Worm (Caenorhabditis elegans) whole organism, late embryonic: ENCODE data around the gene unk-1.

Experiments
- C08G9.2 ChIP-seq: sonication (generic microtip); optimal IDR thresholded peaks from 2 replicates; lab custom pipeline; 2016; ENCODE audit warnings: mild to moderate bottlenecking, missing genetic modification characterization, moderate library complexity, missing compliant biosample characterization
- K09A11.1 ChIP-seq: sonication (generic microtip); optimal IDR thresholded peaks from 2 replicates; lab custom pipeline; 2017; ENCODE audit warnings: antibody characterized with exemption, mild to moderate bottlenecking, missing genetic modification characterization, missing compliant biosample characterization; ENCODE audit not compliant: insufficient read depth
- T23F11.4 ChIP-seq: fragments of 200-800 bp; sonication (Bioruptor generic); optimal IDR thresholded peaks from 2 replicates; lab custom pipeline; 2018; ENCODE audit warnings: mild to moderate bottlenecking, missing genetic modification characterization, missing compliant biosample characterization
- ahr-1 ChIP-seq: sonication (generic microtip); optimal IDR thresholded peaks from 2 replicates; lab custom pipeline; 2016; ENCODE audit warnings: missing genetic modification characterization, missing compliant biosample characterization
- ceh-19 ChIP-seq: fragments of 200-800 bp; sonication (Bioruptor generic); optimal IDR thresholded peaks from 2 replicates; lab custom pipeline; 2018; ENCODE audit warnings: mild to moderate bottlenecking, missing genetic modification characterization, missing compliant biosample characterization
- ceh-22 ChIP-seq: sonication (generic microtip); optimal IDR thresholded peaks from 2 replicates; lab custom pipeline; 2017; ENCODE audit warnings: missing biosample characterization, missing genetic modification characterization
- ceh-24 ChIP-seq: sonication (generic microtip); optimal IDR thresholded peaks from 2 replicates; lab custom pipeline; 2016; ENCODE audit warnings: mild to moderate bottlenecking, missing genetic modification characterization, missing compliant biosample characterization
- ceh-48 ChIP-seq: sonication (generic microtip); optimal IDR thresholded peaks from 2 replicates; lab custom pipeline; 2016; ENCODE audit warnings: missing genetic modification characterization, inconsistent platforms, missing compliant biosample characterization
- ceh-6 ChIP-seq: fragments of 200-800 bp; sonication (Bioruptor generic); optimal IDR thresholded peaks from 2 replicates; lab custom pipeline; 2018; ENCODE audit warnings: mild to moderate bottlenecking, missing genetic modification characterization, missing compliant biosample characterization
- dmd-4 ChIP-seq: sonication (generic microtip); optimal IDR thresholded peaks from 2 replicates; lab custom pipeline; 2016; ENCODE audit warnings: borderline replicate concordance, missing genetic modification characterization, missing compliant biosample characterization
- dve-1 ChIP-seq: sonication (generic microtip); optimal IDR thresholded peaks from 2 replicates; lab custom pipeline; 2017; ENCODE audit warnings: antibody characterized with exemption, mild to moderate bottlenecking, missing genetic modification characterization, missing compliant biosample characterization
- elt-2 ChIP-seq: sonication (generic microtip); optimal IDR thresholded peaks from 2 replicates; lab custom pipeline; 2016; ENCODE audit warnings: missing genetic modification reagents, missing genetic modification characterization, missing compliant biosample characterization
- elt-4 ChIP-seq: sonication (generic microtip); optimal IDR thresholded peaks from 2 replicates; lab custom pipeline; 2016; ENCODE audit warnings: missing genetic modification characterization, missing compliant biosample characterization
- ets-4 ChIP-seq: sonication (generic microtip); optimal IDR thresholded peaks from 2 replicates; lab custom pipeline; 2016; ENCODE audit warnings: missing genetic modification characterization, missing compliant biosample characterization
- eyg-1 ChIP-seq: sonication (generic microtip); optimal IDR thresholded peaks from 2 replicates; lab custom pipeline; 2016; ENCODE audit warnings: missing genotype, missing genetic modification characterization, missing compliant biosample characterization
- fax-1 ChIP-seq: sonication (generic microtip); optimal IDR thresholded peaks from 2 replicates; lab custom pipeline; 2016; ENCODE audit warnings: missing genotype, missing genetic modification characterization, missing compliant biosample characterization
- gmeb-2 ChIP-seq: sonication (generic microtip); optimal IDR thresholded peaks from 2 replicates; lab custom pipeline; 2016; ENCODE audit warnings: missing genetic modification characterization, inconsistent platforms, missing compliant biosample characterization
- hlh-15 ChIP-seq: sonication (generic microtip); optimal IDR thresholded peaks from 2 replicates; lab custom pipeline; 2016; ENCODE audit warnings: missing genetic modification characterization, missing compliant biosample characterization
- hlh-30 ChIP-seq: sonication (generic microtip); optimal IDR thresholded peaks from 2 replicates; lab custom pipeline; 2017; ENCODE audit warnings: antibody characterized with exemption, missing genetic modification characterization, missing compliant biosample characterization; ENCODE audit not compliant: insufficient read depth
- hlh-6 ChIP-seq: sonication (generic microtip); optimal IDR thresholded peaks from 2 replicates; lab custom pipeline; 2016; ENCODE audit warnings: missing genotype, missing genetic modification characterization, missing compliant biosample characterization
- hlh-8 ChIP-seq: sonication (generic microtip); optimal IDR thresholded peaks from 2 replicates; lab custom pipeline; 2016; ENCODE audit warnings: missing genotype, missing genetic modification characterization, missing compliant biosample characterization
- lin-11 ChIP-seq: fragments of 200-800 bp; sonication (Bioruptor generic); optimal IDR thresholded peaks from 2 replicates; lab custom pipeline; 2018; ENCODE audit warnings: mild to moderate bottlenecking, missing genetic modification characterization, missing compliant biosample characterization
- madf-2 ChIP-seq: sonication (generic microtip); optimal IDR thresholded peaks from 2 replicates; lab custom pipeline; 2017; ENCODE audit warnings: missing genetic modification characterization, missing compliant biosample characterization
- nhr-11 ChIP-seq: fragments of 150-350 bp; optimal IDR thresholded peaks from 2 replicates; lab custom pipeline; 2014; ENCODE audit warnings: missing biosample characterization, missing genetic modification characterization
- nhr-232 ChIP-seq: sonication (generic microtip); optimal IDR thresholded peaks from 2 replicates; lab custom pipeline; 2016; ENCODE audit warnings: missing genetic modification characterization, missing compliant biosample characterization
- npax-4 ChIP-seq: sonication (generic microtip); optimal IDR thresholded peaks from 2 replicates; lab custom pipeline; 2016; ENCODE audit warnings: missing genetic modification characterization, missing compliant biosample characterization
- pat-9 ChIP-seq: fragments of 200-800 bp; sonication (Bioruptor generic); optimal IDR thresholded peaks from 2 replicates; lab custom pipeline; 2018; ENCODE audit warnings: mild to moderate bottlenecking, missing genetic modification characterization, moderate library complexity, missing compliant biosample characterization
- pax-1 ChIP-seq: fragments of 150-350 bp; optimal IDR thresholded peaks from 2 replicates; lab custom pipeline; 2014; ENCODE audit warnings: missing biosample characterization, missing genetic modification characterization
- pha-4 ChIP-seq: fragments of 150-350 bp; optimal IDR thresholded peaks from 2 replicates; lab custom pipeline; 2018; ENCODE audit warnings: missing biosample characterization, missing genetic modification reagents, missing genetic modification characterization
- pqm-1 ChIP-seq: sonication (generic microtip); optimal IDR thresholded peaks from 2 replicates; lab custom pipeline; 2016; ENCODE audit warnings: missing genetic modification characterization, missing compliant biosample characterization
- ref-2 ChIP-seq: sonication (generic microtip); optimal IDR thresholded peaks from 2 replicates; lab custom pipeline; 2016; ENCODE audit warnings: missing genetic modification characterization, missing compliant biosample characterization
- sox-2 ChIP-seq: fragments of 200-800 bp; sonication (Bioruptor generic); IDR thresholded peaks from 2 replicates; pipeline ENCODE4 v1.3.6; 2022; ENCODE audit warnings: missing genetic modification reagents, missing genetic modification characterization, missing compliant biosample characterization
- sox-4 ChIP-seq: sonication (generic microtip); optimal IDR thresholded peaks from 2 replicates; lab custom pipeline; 2017; ENCODE audit warnings: mild to moderate bottlenecking, missing genetic modification characterization, inconsistent platforms, missing compliant biosample characterization
- ttx-3 ChIP-seq: sonication (generic microtip); optimal IDR thresholded peaks from 2 replicates; lab custom pipeline; 2016; ENCODE audit warnings: missing genetic modification reagents, missing genetic modification characterization, missing compliant biosample characterization
- unc-3 ChIP-seq, 2 experiments: fragments of 200-800 bp in 1 of 2; sonication (Bioruptor generic) in 1 of 2; sonication (generic microtip) in 1 of 2; conservative IDR thresholded peaks in 1 of 2; optimal IDR thresholded peaks in 1 of 2; 2 replicates each; pipeline versions ENCODE4 v1.3.6 to Lab custom; 2016 to 2022; ENCODE audit warnings: missing compliant biosample characterization in 2 of 2, missing genetic modification characterization in 2 of 2, missing genetic modification reagents in 1 of 2
- unc-86 ChIP-seq: sonication (generic microtip); optimal IDR thresholded peaks from 2 replicates; lab custom pipeline; 2016; ENCODE audit warnings: missing genetic modification characterization, missing compliant biosample characterization
- zip-5 ChIP-seq: sonication (generic microtip); optimal IDR thresholded peaks from 2 replicates; lab custom pipeline; 2016; ENCODE audit warnings: missing genetic modification characterization, missing compliant biosample characterization
- ztf-16 ChIP-seq: sonication (generic microtip); optimal IDR thresholded peaks from 2 replicates; lab custom pipeline; 2017; ENCODE audit warnings: missing genetic modification characterization, missing compliant biosample characterization

Gene unk-1

DNA sequence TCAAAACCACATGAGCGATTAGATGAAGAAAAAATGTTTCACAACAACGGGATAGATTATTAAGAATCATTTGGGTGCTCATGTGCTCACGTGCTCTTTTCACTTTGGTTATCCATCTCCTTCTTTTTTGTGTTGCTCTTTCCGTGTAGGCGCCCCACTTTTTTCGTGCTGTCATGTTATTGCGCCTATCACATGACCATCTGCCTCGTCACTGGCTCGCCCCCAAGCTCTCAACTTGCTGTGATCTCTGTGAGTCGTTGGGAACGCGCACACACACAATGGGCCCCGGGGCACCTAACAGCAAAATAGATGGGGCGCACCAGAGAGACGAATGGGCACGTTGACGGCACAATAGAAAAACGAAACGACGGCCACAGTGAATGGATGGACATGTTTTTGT, 6.8 kb downstream of the unk-1 start (continued):
- TF ChIP-seq sox-2 (GFP tag; lab: Robert Waterston, UW) = no peak
- TF ChIP-seq pqm-1 (tag; lab: Kevin White, UChicago) = no peak
- no peak for TF ChIP-seq gmeb-2 (tag; lab: Kevin White, UChicago)
- no peak for TF ChIP-seq pat-9 (tag; lab: Kevin White, UChicago)
- no peak for TF ChIP-seq ceh-48 (tag; lab: Kevin White, UChicago)
- TF ChIP-seq hlh-6 (tag; lab: Kevin White, UChicago) = no peak
- no peak for TF ChIP-seq nhr-232
- TF ChIP-seq ref-2 (tag; lab: Kevin White, UChicago) = peak; percentile 4
- peak; percentile 81 for TF ChIP-seq hlh-30
- TF ChIP-seq lin-11 (tag; lab: Kevin White, UChicago) = no peak
- no peak for TF ChIP-seq K09A11.1 (tag; lab: Kevin White, UChicago)
- no peak for TF ChIP-seq eyg-1
- TF ChIP-seq unc-86 = no peak
- no peak for TF ChIP-seq ahr-1
- TF ChIP-seq hlh-15 (tag; lab: Kevin White, UChicago) = no peak
- peak; percentile 5 for TF ChIP-seq C08G9.2
- no peak for TF ChIP-seq elt-2 (tag; lab: Kevin White, UChicago)
- no peak for TF ChIP-seq T23F11.4 (GFP tag; lab: Kevin White, UChicago)
- no peak for TF ChIP-seq unc-3 (GFP tag; conservative IDR thresholded peaks at IDR 0.05; lab: Robert Waterston, UW)
- no peak for TF ChIP-seq unc-3 (tag; optimal IDR thresholded peaks at IDR 0.05; lab: Kevin White, UChicago)

ce11 chrX:8022728-8023127, 7.9 kb downstream of the unk-1 start:
- TF ChIP-seq sox-4 (tag; lab: Kevin White, UChicago) = no peak
- no peak for TF ChIP-seq gmeb-2 (tag; lab: Kevin White, UChicago)
- TF ChIP-seq fax-1 (tag; lab: Kevin White, UChicago) = no peak
- no peak for TF ChIP-seq ttx-3 (tag; lab: Kevin White, UChicago)
- TF ChIP-seq hlh-8 (tag; lab: Kevin White, UChicago) = no peak
- TF ChIP-seq zip-5 (tag; lab: Kevin White, UChicago) = no peak
- TF ChIP-seq ceh-22 (tag; lab: Kevin White, UChicago) = no peak
- TF ChIP-seq ref-2 (tag; lab: Kevin White, UChicago) = no peak
- TF ChIP-seq nhr-232 = no peak
- TF ChIP-seq dve-1 (tag; lab: Kevin White, UChicago) = no peak
- TF ChIP-seq ztf-16 = no peak
- TF ChIP-seq, all 69 proteins: peak for 0

DNA sequence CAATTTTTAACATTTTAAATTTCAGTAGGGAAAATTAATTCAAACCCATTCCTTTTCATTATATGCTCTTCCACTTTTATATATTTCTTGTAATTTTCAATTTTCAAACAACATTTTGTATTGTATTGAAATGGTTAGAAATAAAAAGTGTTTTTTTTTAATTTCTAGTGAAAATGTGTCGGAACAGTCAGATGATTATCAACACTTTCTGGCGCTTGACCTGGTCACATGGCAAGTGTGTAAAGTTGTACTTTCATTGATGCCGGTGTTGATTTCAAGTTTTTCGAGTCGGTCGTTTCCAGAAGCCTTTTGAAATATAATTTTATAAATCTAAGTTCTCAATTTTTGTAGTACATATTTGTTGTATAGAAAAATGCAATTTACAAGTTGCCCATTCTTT, 11.9 kb downstream of the unk-1 start:
- TF ChIP-seq ahr-1 (no peak), ets-4 (tag; lab: Kevin White, UChicago) (no peak), ceh-19 (no peak), elt-2 (tag; lab: Kevin White, UChicago) (no peak), sox-4 (tag; lab: Kevin White, UChicago) (no peak), ceh-6 (no peak), nhr-11 (tag; lab: Kevin White, UChicago) (no peak), npax-4 (no peak), unc-3 (GFP tag; conservative IDR thresholded peaks at IDR 0.05; lab: Robert Waterston, UW) (no peak), unc-3 (tag; optimal IDR thresholded peaks at IDR 0.05; lab: Kevin White, UChicago) (no peak), madf-2 (no peak), pax-1 (tag; lab: Kevin White, UChicago) (no peak), gmeb-2 (tag; lab: Kevin White, UChicago) (no peak), dmd-4 (tag; lab: Kevin White, UChicago) (no peak), hlh-30 (no peak), elt-4 (tag; lab: Kevin White, UChicago) (no peak), pha-4 (tag; lab: Kevin White, UChicago) (no peak), C08G9.2 (no peak), hlh-6 (tag; lab: Kevin White, UChicago) (no peak), ceh-24 (no peak)
